Fruit fly (Drosophila melanogaster): ENCODE data around the gene v.

The v gene

dm6 chrX:10927110-10927509 lies 3.3 kb downstream of the v start, which contains the start of gene CG2145 (continued):
- TF ChIP-seq CG6276 (GFP tag; optimal IDR thresholded peaks at IDR 0.05) = peak; percentile 10
- no peak; the same call in 1 of the 2 replicates for TF ChIP-seq CG11294 (GFP tag; IDR thresholded peaks at IDR 0.05)

- TF ChIP-seq Eip78C (GFP tag) (peak; percentile 11), acj6 (GFP tag; optimal IDR thresholded peaks at IDR 0.05) (no peak), lz (GFP tag; optimal IDR thresholded peaks at IDR 0.05) (no peak), CG8119 (GFP tag; IDR thresholded peaks at IDR 0.05) (no peak), Hr39 (GFP tag; optimal IDR thresholded peaks at IDR 0.05) (no peak)
These were observed 5.8 kb downstream of the v start for dm6 chrX:10929613-10930012.

dm6 chrX:10930553-10931092 lies 6.9 kb downstream of the v start, which contains the start of gene Myo10A:
Myo10A (plus strand) TSS chrX:10930840.
- TF ChIP-seq CG10631 (GFP tag; optimal IDR thresholded peaks at IDR 0.05) = no peak
- no peak for TF ChIP-seq CG1621 (tag; optimal IDR thresholded peaks at IDR 0.05)
- TF ChIP-seq CG6808 (GFP tag; optimal IDR thresholded peaks at IDR 0.05) = no peak
- TF ChIP-seq CG10669 (GFP tag; optimal IDR thresholded peaks at IDR 0.05) = no peak
- TF ChIP-seq CG11902 (GFP tag; optimal IDR thresholded peaks at IDR 0.05) = no peak
- TF ChIP-seq fd59A (GFP tag; optimal IDR thresholded peaks at IDR 0.05) = no peak
- no peak for TF ChIP-seq Sox14 (GFP tag; optimal IDR thresholded peaks at IDR 0.05)
- TF ChIP-seq vri (GFP tag; optimal IDR thresholded peaks at IDR 0.05) = no peak
- no peak for TF ChIP-seq CG9139 (GFP tag; optimal IDR thresholded peaks at IDR 0.05)
- no peak for TF ChIP-seq CG15336 (GFP tag; IDR thresholded peaks at IDR 0.05)
- TF ChIP-seq CG6163 (GFP tag; IDR thresholded peaks at IDR 0.05) = peak; percentile 50
- peak; percentile 35 for TF ChIP-seq fkh (GFP tag; optimal IDR thresholded peaks at IDR 0.05)
- peak; percentile 46 for TF ChIP-seq svp (GFP tag)
- peak; percentile 63 for TF ChIP-seq Eip78C (GFP tag)
- no peak for TF ChIP-seq esn (GFP tag; optimal IDR thresholded peaks at IDR 0.05)
- TF ChIP-seq Met (GFP tag; optimal IDR thresholded peaks at IDR 0.05) = no peak

- TF ChIP-seq CG10669 (GFP tag; optimal IDR thresholded peaks at IDR 0.05) (no peak), Ets96B (tag; optimal IDR thresholded peaks at IDR 0.05) (no peak), ss (GFP tag; optimal IDR thresholded peaks at IDR 0.05) (no peak), CG11902 (GFP tag; optimal IDR thresholded peaks at IDR 0.05) (no peak), svp (GFP tag) (no peak), CG8319 (GFP tag; optimal IDR thresholded peaks at IDR 0.05) (no peak), spab (GFP tag; optimal IDR thresholded peaks at IDR 0.05) (no peak), Hr39 (GFP tag; optimal IDR thresholded peaks at IDR 0.05) (no peak), CG10631 (GFP tag; optimal IDR thresholded peaks at IDR 0.05) (no peak), Eip78C (GFP tag) (no peak), fd59A (GFP tag; optimal IDR thresholded peaks at IDR 0.05) (no peak), CG31627 (GFP tag; optimal IDR thresholded peaks at IDR 0.05) (no peak), CG32006 (GFP tag; optimal IDR thresholded peaks at IDR 0.05) (no peak), CG6854 (GFP tag; optimal IDR thresholded peaks at IDR 0.05) (no peak), net (GFP tag; optimal IDR thresholded peaks at IDR 0.05) (no peak), Gug (GFP tag; IDR thresholded peaks at IDR 0.05) (no peak), topi (GFP tag; optimal IDR thresholded peaks at IDR 0.05) (no peak), fkh (GFP tag; optimal IDR thresholded peaks at IDR 0.05) (no peak)
These were observed 7.5 kb downstream of the v start for dm6 chrX:10931250-10931649.

- TF ChIP-seq fd85E (GFP tag; optimal IDR thresholded peaks at IDR 0.05) (no peak), CG4318 (GFP tag; optimal IDR thresholded peaks at IDR 0.05) (no peak), Blimp-1 (GFP tag; optimal IDR thresholded peaks at IDR 0.05) (peak; percentile 32), vri (GFP tag; optimal IDR thresholded peaks at IDR 0.05) (no peak), CG8119 (GFP tag; IDR thresholded peaks at IDR 0.05) (peak; percentile 59), CG6792 (GFP tag; optimal IDR thresholded peaks at IDR 0.05) (no peak), CG1621 (tag; optimal IDR thresholded peaks at IDR 0.05) (peak; percentile 31), Sox15 (GFP tag; optimal IDR thresholded peaks at IDR 0.05) (no peak), CG8319 (GFP tag; optimal IDR thresholded peaks at IDR 0.05) (no peak), CG8632 (GFP tag; optimal IDR thresholded peaks at IDR 0.05) (no peak), Eip93F (GFP tag; optimal IDR thresholded peaks at IDR 0.05) (no peak), CG32006 (GFP tag; optimal IDR thresholded peaks at IDR 0.05) (no peak), net (GFP tag; optimal IDR thresholded peaks at IDR 0.05) (no peak), Lpt (GFP tag; optimal IDR thresholded peaks at IDR 0.05) (peak; percentile 2), spab (GFP tag; optimal IDR thresholded peaks at IDR 0.05) (peak; percentile 6), lz (GFP tag; optimal IDR thresholded peaks at IDR 0.05) (no peak), Met (GFP tag; optimal IDR thresholded peaks at IDR 0.05) (peak; percentile 0), CG9139 (GFP tag; optimal IDR thresholded peaks at IDR 0.05) (peak; percentile 62), svp (GFP tag) (peak; percentile 62), CG11902 (GFP tag; optimal IDR thresholded peaks at IDR 0.05) (no peak), CG3032 (tag; optimal IDR thresholded peaks at IDR 0.05) (no peak), CG6276 (GFP tag; optimal IDR thresholded peaks at IDR 0.05) (peak; percentile 26), dsx (GFP tag; optimal IDR thresholded peaks at IDR 0.05; ENCODE audit: poor library complexity, severe bottlenecking) (peak; percentile 2), Eip78C (GFP tag) (no peak)
These were observed 8.5 kb downstream of the v start for dm6 chrX:10932300-10932699.
